Worm (Caenorhabditis elegans) whole organism, midembryonic: ENCODE measurements around the gene cup-15.

ENCODE experiments used
- T22C8.4 ChIP-seq: fragments of 200-800 bp; sonication (Bioruptor generic); IDR thresholded peaks from 2 replicates; pipeline ENCODE4 v1.3.6; 2022; ENCODE audit warnings: missing genetic modification characterization, missing compliant biosample characterization
- cog-1 ChIP-seq: sonication (generic microtip); optimal IDR thresholded peaks from 2 replicates; lab custom pipeline; 2016; ENCODE audit warnings: missing genetic modification characterization, missing compliant biosample characterization
- flt-1 ChIP-seq: fragments of 200-800 bp; sonication (Bioruptor generic); IDR thresholded peaks from 2 replicates; pipeline ENCODE4 v1.3.6; 2022; ENCODE audit warnings: missing genetic modification characterization, missing compliant biosample characterization
- klf-2 ChIP-seq: fragments of 200-800 bp; sonication (Bioruptor generic); conservative IDR thresholded peaks from 2 replicates; pipeline ENCODE4 v1.3.6; 2022; ENCODE audit warnings: missing genetic modification reagents, missing genetic modification characterization, missing compliant biosample characterization
- med-1 ChIP-seq: sonication (generic microtip); optimal IDR thresholded peaks from 2 replicates; lab custom pipeline; 2017; ENCODE audit warnings: missing genetic modification characterization, mild to moderate bottlenecking, missing compliant biosample characterization, antibody characterized with exemption, missing genetic modification reagents; ENCODE audit not compliant: insufficient read depth
- ref-1 ChIP-seq: fragments of 200-800 bp; sonication (Bioruptor generic); conservative IDR thresholded peaks from 2 replicates; pipeline ENCODE4 v1.3.6; 2022; ENCODE audit warnings: missing genetic modification reagents, missing genetic modification characterization, missing compliant biosample characterization
- tab-1 ChIP-seq: fragments of 200-800 bp; sonication (Bioruptor generic); IDR thresholded peaks from 2 replicates; pipeline ENCODE4 v1.3.6; 2022; ENCODE audit warnings: missing genetic modification characterization, missing compliant biosample characterization
- ztf-23 ChIP-seq: fragments of 200-800 bp; sonication (Bioruptor generic); IDR thresholded peaks from 2 replicates; pipeline ENCODE4 v1.3.6; 2022; ENCODE audit warnings: missing genetic modification reagents, missing genetic modification characterization, missing compliant biosample characterization
- ztf-29 ChIP-seq: fragments of 200-800 bp; sonication (Bioruptor generic); IDR thresholded peaks from 2 replicates; pipeline ENCODE4 v1.3.6; 2022; ENCODE audit warnings: missing genetic modification reagents, missing genetic modification characterization, missing compliant biosample characterization

DNA sequence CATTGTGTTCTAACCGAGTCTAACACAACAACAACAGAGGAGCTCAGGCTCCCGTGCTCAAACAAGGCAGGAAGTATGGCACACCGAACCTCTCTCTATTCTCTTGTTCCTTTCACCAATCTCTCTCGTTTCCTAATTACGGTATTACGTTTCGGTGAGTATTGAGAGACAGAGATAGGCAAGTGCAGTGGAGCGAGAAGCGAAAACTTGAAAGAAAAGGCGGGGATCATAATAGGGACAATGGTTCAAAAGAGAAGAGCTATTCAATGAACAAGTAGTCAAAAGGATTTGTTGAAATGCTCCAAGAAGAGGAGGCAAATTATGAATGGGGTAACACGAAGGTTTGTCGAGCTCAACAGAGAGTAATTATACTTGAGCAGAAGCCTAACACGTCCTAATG, 39.5 kb upstream of the cup-15 start:
- no peak for TF ChIP-seq klf-2 (GFP tag; lab: Robert Waterston, UW)
- no peak for TF ChIP-seq flt-1 (GFP tag; lab: Robert Waterston, UW)
- no peak for TF ChIP-seq ref-1 (GFP tag; lab: Robert Waterston, UW)
- TF ChIP-seq ztf-29, result no peak
- TF ChIP-seq T22C8.4, result no peak
- no peak for TF ChIP-seq cog-1 (tag; lab: Kevin White, UChicago)
- TF ChIP-seq ztf-23 (GFP tag; lab: Robert Waterston, UW), result no peak
- TF ChIP-seq tab-1 (GFP tag; lab: Robert Waterston, UW), result no peak
- no peak for TF ChIP-seq med-1 (GFP tag; lab: Kevin White, UChicago)
